Worm (Caenorhabditis elegans) whole organism, late embryonic: ENCODE data around the gene fbxa-128.

Source experiments
- C08G9.2 ChIP-seq: sonication (generic microtip); optimal IDR thresholded peaks from 2 replicates; lab custom pipeline; 2016; ENCODE audit warnings: mild to moderate bottlenecking, missing genetic modification characterization, moderate library complexity, missing compliant biosample characterization
- C38D4.7 ChIP-seq: fragments of 200-800 bp; sonication (Bioruptor generic); optimal IDR thresholded peaks from 2 replicates; lab custom pipeline; 2018; ENCODE audit warnings: mild to moderate bottlenecking, missing genetic modification characterization, moderate library complexity, missing compliant biosample characterization
- F13H6.1 ChIP-seq: sonication (generic microtip); optimal IDR thresholded peaks from 2 replicates; lab custom pipeline; 2016; ENCODE audit warnings: missing genetic modification characterization, missing compliant biosample characterization
- K09A11.1 ChIP-seq: sonication (generic microtip); optimal IDR thresholded peaks from 2 replicates; lab custom pipeline; 2017; ENCODE audit warnings: antibody characterized with exemption, mild to moderate bottlenecking, missing genetic modification characterization, missing compliant biosample characterization; ENCODE audit not compliant: insufficient read depth
- Y22D7AL.16 ChIP-seq: sonication (generic microtip); optimal IDR thresholded peaks from 2 replicates; lab custom pipeline; 2016; ENCODE audit warnings: missing genetic modification characterization, missing compliant biosample characterization
- ahr-1 ChIP-seq: sonication (generic microtip); optimal IDR thresholded peaks from 2 replicates; lab custom pipeline; 2016; ENCODE audit warnings: missing genetic modification characterization, missing compliant biosample characterization
- ama-1 ChIP-seq: fragments of 150-350 bp; optimal IDR thresholded peaks from 2 replicates; lab custom pipeline; 2014
- ceh-14 ChIP-seq: sonication (generic microtip); optimal IDR thresholded peaks from 2 replicates; lab custom pipeline; 2016; ENCODE audit warnings: missing genotype, missing genetic modification characterization, missing compliant biosample characterization
- ceh-18 ChIP-seq: sonication (generic microtip); optimal IDR thresholded peaks from 2 replicates; lab custom pipeline; 2016; ENCODE audit warnings: missing genetic modification characterization, missing compliant biosample characterization
- ceh-19 ChIP-seq: fragments of 200-800 bp; sonication (Bioruptor generic); optimal IDR thresholded peaks from 2 replicates; lab custom pipeline; 2018; ENCODE audit warnings: mild to moderate bottlenecking, missing genetic modification characterization, missing compliant biosample characterization
- ceh-2 ChIP-seq: sonication (generic microtip); optimal IDR thresholded peaks from 2 replicates; lab custom pipeline; 2016; ENCODE audit warnings: missing genotype, missing genetic modification characterization, missing compliant biosample characterization
- ceh-31 ChIP-seq: sonication (generic microtip); optimal IDR thresholded peaks from 2 replicates; lab custom pipeline; 2016; ENCODE audit warnings: missing genetic modification characterization, missing compliant biosample characterization
- ceh-34 ChIP-seq: sonication (generic microtip); optimal IDR thresholded peaks from 2 replicates; lab custom pipeline; 2016; ENCODE audit warnings: mild to moderate bottlenecking, missing genetic modification characterization, missing compliant biosample characterization
- ceh-45 ChIP-seq: fragments of 200-800 bp; sonication (Bioruptor generic); IDR thresholded peaks from 2 replicates; pipeline ENCODE4 v1.3.6; 2022; ENCODE audit warnings: missing genetic modification reagents, missing genetic modification characterization, missing compliant biosample characterization
- ceh-48 ChIP-seq: sonication (generic microtip); optimal IDR thresholded peaks from 2 replicates; lab custom pipeline; 2016; ENCODE audit warnings: missing genetic modification characterization, inconsistent platforms, missing compliant biosample characterization
- ceh-9 ChIP-seq: sonication (generic microtip); optimal IDR thresholded peaks from 2 replicates; lab custom pipeline; 2016; ENCODE audit warnings: mild to moderate bottlenecking, missing genetic modification characterization, inconsistent platforms, missing compliant biosample characterization
- che-1 ChIP-seq: sonication (generic microtip); optimal IDR thresholded peaks from 2 replicates; lab custom pipeline; 2016; ENCODE audit warnings: mild to moderate bottlenecking, missing genetic modification characterization, missing compliant biosample characterization
- dmd-4 ChIP-seq: sonication (generic microtip); optimal IDR thresholded peaks from 2 replicates; lab custom pipeline; 2016; ENCODE audit warnings: borderline replicate concordance, missing genetic modification characterization, missing compliant biosample characterization
- elt-2 ChIP-seq: sonication (generic microtip); optimal IDR thresholded peaks from 2 replicates; lab custom pipeline; 2016; ENCODE audit warnings: missing genetic modification reagents, missing genetic modification characterization, missing compliant biosample characterization
- elt-4 ChIP-seq: sonication (generic microtip); optimal IDR thresholded peaks from 2 replicates; lab custom pipeline; 2016; ENCODE audit warnings: missing genetic modification characterization, missing compliant biosample characterization
- ets-4 ChIP-seq: sonication (generic microtip); optimal IDR thresholded peaks from 2 replicates; lab custom pipeline; 2016; ENCODE audit warnings: missing genetic modification characterization, missing compliant biosample characterization
- eyg-1 ChIP-seq: sonication (generic microtip); optimal IDR thresholded peaks from 2 replicates; lab custom pipeline; 2016; ENCODE audit warnings: missing genotype, missing genetic modification characterization, missing compliant biosample characterization
- fax-1 ChIP-seq: sonication (generic microtip); optimal IDR thresholded peaks from 2 replicates; lab custom pipeline; 2016; ENCODE audit warnings: missing genotype, missing genetic modification characterization, missing compliant biosample characterization
- gmeb-2 ChIP-seq: sonication (generic microtip); optimal IDR thresholded peaks from 2 replicates; lab custom pipeline; 2016; ENCODE audit warnings: missing genetic modification characterization, inconsistent platforms, missing compliant biosample characterization
- hlh-13 ChIP-seq: fragments of 200-800 bp; sonication (Bioruptor generic); optimal IDR thresholded peaks from 2 replicates; lab custom pipeline; 2018; ENCODE audit warnings: mild to moderate bottlenecking, missing genetic modification characterization, missing compliant biosample characterization
- hlh-15 ChIP-seq: sonication (generic microtip); optimal IDR thresholded peaks from 2 replicates; lab custom pipeline; 2016; ENCODE audit warnings: missing genetic modification characterization, missing compliant biosample characterization
- hlh-8 ChIP-seq: sonication (generic microtip); optimal IDR thresholded peaks from 2 replicates; lab custom pipeline; 2016; ENCODE audit warnings: missing genotype, missing genetic modification characterization, missing compliant biosample characterization
- lim-6 ChIP-seq: sonication (generic microtip); optimal IDR thresholded peaks from 2 replicates; lab custom pipeline; 2016; ENCODE audit warnings: missing genetic modification characterization, missing compliant biosample characterization
- nfya-1 ChIP-seq: sonication (generic microtip); optimal IDR thresholded peaks from 2 replicates; lab custom pipeline; 2017; ENCODE audit warnings: missing genetic modification characterization, mild to moderate bottlenecking, missing compliant biosample characterization, antibody characterized with exemption, moderate library complexity
- nhr-232 ChIP-seq: sonication (generic microtip); optimal IDR thresholded peaks from 2 replicates; lab custom pipeline; 2016; ENCODE audit warnings: missing genetic modification characterization, missing compliant biosample characterization
- odd-2 ChIP-seq: sonication (generic microtip); optimal IDR thresholded peaks from 2 replicates; lab custom pipeline; 2017; ENCODE audit warnings: antibody characterized with exemption, mild to moderate bottlenecking, missing genetic modification characterization, missing compliant biosample characterization
- pag-3 ChIP-seq: sonication (generic microtip); optimal IDR thresholded peaks from 2 replicates; lab custom pipeline; 2016; ENCODE audit warnings: missing compliant biosample characterization, missing genetic modification characterization, borderline replicate concordance
- pha-4 ChIP-seq: fragments of 150-350 bp; optimal IDR thresholded peaks from 2 replicates; lab custom pipeline; 2018; ENCODE audit warnings: missing biosample characterization, missing genetic modification reagents, missing genetic modification characterization
- pros-1 ChIP-seq: fragments of 150-350 bp; optimal IDR thresholded peaks from 2 replicates; lab custom pipeline; 2014; ENCODE audit warnings: missing biosample characterization, missing genetic modification reagents, missing genetic modification characterization
- ref-2 ChIP-seq: sonication (generic microtip); optimal IDR thresholded peaks from 2 replicates; lab custom pipeline; 2016; ENCODE audit warnings: missing genetic modification characterization, missing compliant biosample characterization
- rnt-1 ChIP-seq: sonication (generic microtip); optimal IDR thresholded peaks from 2 replicates; lab custom pipeline; 2016; ENCODE audit warnings: missing genetic modification characterization, missing compliant biosample characterization
- sox-4 ChIP-seq: sonication (generic microtip); optimal IDR thresholded peaks from 2 replicates; lab custom pipeline; 2017; ENCODE audit warnings: mild to moderate bottlenecking, missing genetic modification characterization, inconsistent platforms, missing compliant biosample characterization
- tbx-2 ChIP-seq: sonication (generic microtip); optimal IDR thresholded peaks from 2 replicates; lab custom pipeline; 2016; ENCODE audit warnings: missing genetic modification characterization, missing compliant biosample characterization
- tbx-7 ChIP-seq: sonication (generic microtip); optimal IDR thresholded peaks from 2 replicates; lab custom pipeline; 2016; ENCODE audit warnings: missing genotype, missing genetic modification characterization, missing compliant biosample characterization
- ttx-3 ChIP-seq: sonication (generic microtip); optimal IDR thresholded peaks from 2 replicates; lab custom pipeline; 2016; ENCODE audit warnings: missing genetic modification reagents, missing genetic modification characterization, missing compliant biosample characterization
- unc-3 ChIP-seq, 2 experiments: fragments of 200-800 bp in 1 of 2; sonication (Bioruptor generic) in 1 of 2; sonication (generic microtip) in 1 of 2; conservative IDR thresholded peaks in 1 of 2; optimal IDR thresholded peaks in 1 of 2; 2 replicates each; pipeline versions ENCODE4 v1.3.6 to Lab custom; 2016 to 2022; ENCODE audit warnings: missing compliant biosample characterization in 2 of 2, missing genetic modification characterization in 2 of 2, missing genetic modification reagents in 1 of 2
- unc-42 ChIP-seq: sonication (generic microtip); optimal IDR thresholded peaks from 2 replicates; lab custom pipeline; 2016; ENCODE audit warnings: missing genotype, missing genetic modification characterization, missing compliant biosample characterization
- unc-55 ChIP-seq: sonication (generic microtip); optimal IDR thresholded peaks from 2 replicates; lab custom pipeline; 2017; ENCODE audit warnings: missing biosample characterization, missing genetic modification reagents, missing genetic modification characterization
- unc-86 ChIP-seq: sonication (generic microtip); optimal IDR thresholded peaks from 2 replicates; lab custom pipeline; 2016; ENCODE audit warnings: missing genetic modification characterization, missing compliant biosample characterization
- zip-5 ChIP-seq: sonication (generic microtip); optimal IDR thresholded peaks from 2 replicates; lab custom pipeline; 2016; ENCODE audit warnings: missing genetic modification characterization, missing compliant biosample characterization
- ztf-16 ChIP-seq: sonication (generic microtip); optimal IDR thresholded peaks from 2 replicates; lab custom pipeline; 2017; ENCODE audit warnings: missing genetic modification characterization, missing compliant biosample characterization

Gene fbxa-128

DNA sequence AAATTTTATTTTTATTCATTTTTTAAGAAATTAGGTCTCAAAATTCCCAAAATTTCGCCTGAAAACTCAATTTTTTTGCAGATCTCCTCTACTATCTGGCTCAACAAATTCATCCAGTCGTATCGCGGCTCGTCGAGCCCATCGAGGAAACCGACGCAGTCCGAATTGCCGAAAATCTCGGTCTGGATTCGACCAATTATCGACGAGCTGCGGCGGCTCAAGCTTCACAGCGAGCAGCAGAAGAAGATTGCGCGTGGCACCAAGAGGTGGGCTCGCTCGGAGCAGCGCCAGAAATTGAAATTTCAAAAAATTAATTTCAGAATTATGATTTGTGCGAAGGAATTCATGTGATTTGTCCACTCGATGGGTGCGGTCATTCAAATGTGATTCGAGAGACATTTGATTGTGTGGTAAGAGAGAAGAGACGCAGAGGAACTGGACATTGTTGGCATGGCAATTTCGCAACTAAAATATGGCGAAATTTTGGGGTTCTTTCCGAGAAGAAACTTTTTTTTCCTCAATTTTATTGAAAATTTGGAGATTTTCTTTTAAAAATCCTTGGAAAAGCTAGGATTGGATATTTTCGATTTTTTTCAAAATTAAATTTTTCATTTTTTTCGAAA lies 10.5 kb upstream of the fbxa-128 start:
- TF ChIP-seq pha-4 (tag; lab: Kevin White, UChicago) (no peak), eyg-1 (tag; lab: Kevin White, UChicago) (no peak), nhr-232 (tag; lab: Kevin White, UChicago) (no peak), tbx-2 (tag; lab: Kevin White, UChicago) (no peak), C08G9.2 (tag; lab: Kevin White, UChicago) (no peak), ceh-48 (no peak), F13H6.1 (tag; lab: Kevin White, UChicago) (no peak), K09A11.1 (no peak), unc-55 (no peak), sox-4 (tag; lab: Kevin White, UChicago) (no peak), ceh-45 (GFP tag; lab: Robert Waterston, UW) (no peak)

DNA sequence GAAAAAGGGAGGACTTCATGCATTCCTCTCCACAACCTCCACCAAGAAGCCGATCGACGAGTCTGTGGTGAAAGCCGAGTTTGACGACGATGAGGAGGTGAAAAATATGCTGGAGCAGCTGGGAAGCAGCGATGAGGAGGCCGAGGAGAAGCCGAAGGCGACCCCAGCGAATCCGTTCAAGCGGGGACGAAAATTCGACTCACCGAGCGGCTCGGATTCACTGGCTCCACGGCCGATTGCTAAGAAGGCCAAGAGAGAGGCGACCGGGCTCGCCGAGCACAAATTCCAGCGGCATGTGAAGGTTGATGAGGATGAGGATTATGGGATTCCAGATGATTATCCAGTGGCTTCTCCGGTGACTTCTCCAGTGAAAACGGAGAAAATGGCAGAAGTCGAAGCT lies 4.0 kb upstream of the fbxa-128 start:
- TF ChIP-seq ceh-9 (no peak), elt-4 (tag; lab: Kevin White, UChicago) (peak; percentile 58), ceh-48 (no peak), ceh-31 (tag; lab: Kevin White, UChicago) (no peak), C08G9.2 (tag; lab: Kevin White, UChicago) (peak; percentile 10)

DNA sequence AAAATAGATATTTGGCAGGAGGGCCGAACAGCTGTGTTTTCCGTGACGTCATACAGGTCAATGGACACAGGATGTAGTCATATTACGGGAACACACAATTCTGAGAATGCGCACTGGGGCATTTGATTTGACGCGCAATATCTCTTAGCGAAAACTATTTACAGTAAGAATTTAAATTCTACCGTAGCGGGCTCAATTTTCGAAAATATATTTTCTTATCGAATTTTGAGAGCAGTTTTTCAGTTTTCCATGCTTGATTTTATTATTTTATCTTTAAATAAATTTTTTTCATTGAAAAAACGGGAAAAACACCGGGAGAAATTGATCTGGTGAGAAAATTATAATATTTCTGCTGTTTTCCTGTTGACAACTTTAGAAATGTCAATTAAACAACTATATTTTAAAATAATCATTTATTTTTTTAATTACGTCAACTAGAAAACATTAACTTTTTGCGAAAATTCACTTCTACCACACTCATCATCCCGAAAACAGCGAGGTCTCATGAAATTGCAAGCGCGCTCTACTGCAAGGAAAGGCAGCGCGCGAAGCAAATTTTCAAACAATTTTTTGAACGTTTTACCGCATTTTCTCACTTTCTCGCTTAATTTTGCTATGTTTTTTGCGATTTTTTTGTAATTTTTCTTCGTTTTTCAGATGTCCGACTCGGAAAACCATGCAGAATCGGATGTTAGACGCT lies 3.0 kb upstream of the fbxa-128 start, which contains the start of the genes Y47D3A.1 and pola-1:
Y47D3A.1 (minus strand) TSS at position 51 of the 700 bp plus-strand sequence.
pola-1 (plus strand) TSS at position 658 of the 700 bp plus-strand sequence.
- TF ChIP-seq nfya-1 (tag; lab: Kevin White, UChicago) (peak; percentile 57), fax-1 (tag; lab: Kevin White, UChicago) (peak; percentile 80), lim-6 (tag; lab: Kevin White, UChicago) (peak; percentile 67), ztf-16 (tag; lab: Kevin White, UChicago) (peak; percentile 59), ceh-48 (no peak), ama-1 (lab: Kevin White, UChicago) (no peak), zip-5 (tag; lab: Kevin White, UChicago) (peak; percentile 85), elt-2 (tag; lab: Kevin White, UChicago) (peak; percentile 74), hlh-15 (tag; lab: Kevin White, UChicago) (peak; percentile 6), ets-4 (tag; lab: Kevin White, UChicago) (peak; percentile 78), unc-55 (no peak), Y22D7AL.16 (tag; lab: Kevin White, UChicago) (no peak), ceh-31 (tag; lab: Kevin White, UChicago) (peak; percentile 95), unc-42 (tag; lab: Kevin White, UChicago) (peak; percentile 55), C08G9.2 (tag; lab: Kevin White, UChicago) (peak; percentile 82), tbx-7 (tag; lab: Kevin White, UChicago) (peak; percentile 32), ttx-3 (tag; lab: Kevin White, UChicago) (peak; percentile 47), pag-3 (tag; lab: Kevin White, UChicago) (no peak), odd-2 (tag; lab: Kevin White, UChicago) (no peak), rnt-1 (tag; lab: Kevin White, UChicago) (peak; percentile 88), ceh-14 (tag; lab: Kevin White, UChicago) (peak; percentile 67), ahr-1 (peak; percentile 56), pros-1 (tag; lab: Kevin White, UChicago) (peak; percentile 38), unc-3 (GFP tag; conservative IDR thresholded peaks at IDR 0.05; lab: Robert Waterston, UW) (peak; percentile 24; the same call in 1 of the 2 replicates), unc-3 (tag; optimal IDR thresholded peaks at IDR 0.05; lab: Kevin White, UChicago) (no peak), gmeb-2 (tag; lab: Kevin White, UChicago) (peak; percentile 3), ceh-19 (no peak), C38D4.7 (peak; percentile 15), ref-2 (tag; lab: Kevin White, UChicago) (peak; percentile 87), dmd-4 (tag; lab: Kevin White, UChicago) (peak; percentile 36), F13H6.1 (tag; lab: Kevin White, UChicago) (peak; percentile 49), che-1 (tag; lab: Kevin White, UChicago) (peak; percentile 13), unc-86 (peak; percentile 49), ceh-18 (tag; lab: Kevin White, UChicago) (peak; percentile 24), ceh-9 (no peak), ceh-34 (tag; lab: Kevin White, UChicago) (peak; percentile 55), ceh-2 (tag; lab: Kevin White, UChicago) (peak; percentile 81), hlh-8 (tag; lab: Kevin White, UChicago) (peak; percentile 67), hlh-13 (peak; percentile 27)
